Worm (Caenorhabditis elegans): ENCODE results near the gene col-84.
A peak's percentile ranks its signal among the peaks of the same experiment; 100 is the strongest.

Gene col-84

ce11 chrII:11889420-11890075, 21.2 kb downstream of the col-84 start:
- TF ChIP-seq zfh-2 (GFP tag; conservative IDR thresholded peaks at IDR 0.05) (peak; percentile 57), Y53F4B.3 (GFP tag; IDR thresholded peaks at IDR 0.05) (no peak), lin-26 (GFP tag; IDR thresholded peaks at IDR 0.05) (peak; percentile 65), dox-1 (GFP tag; IDR thresholded peaks at IDR 0.05) (no peak), ztf-25 (GFP tag; IDR thresholded peaks at IDR 0.05) (0 out of 2 replicates have a peak, but pooled peaks have one; percentile 37), hmg-1.2 (GFP tag; IDR thresholded peaks at IDR 0.05) (peak; percentile 51; the same call in 1 of the 2 replicates)

- TF ChIP-seq ztf-6 (GFP tag; IDR thresholded peaks at IDR 0.05) (no peak), ceh-27 (GFP tag; optimal IDR thresholded peaks at IDR 0.05) (no peak), aptf-3 (GFP tag; IDR thresholded peaks at IDR 0.05) (no peak), unc-130 (GFP tag; optimal IDR thresholded peaks at IDR 0.05) (no peak), rpc-1 (optimal IDR thresholded peaks at IDR 0.05) (no peak), rpc-1 (tag; optimal IDR thresholded peaks at IDR 0.05) (no peak), snpc-1.1 (tag; optimal IDR thresholded peaks at IDR 0.05; ENCODE audit: insufficient read depth) (no peak), ceh-58 (GFP tag; IDR thresholded peaks at IDR 0.05) (no peak), F39B2.1 (GFP tag; IDR thresholded peaks at IDR 0.05) (no peak), K11D2.4 (GFP tag; IDR thresholded peaks at IDR 0.05) (no peak), sptf-2 (GFP tag; optimal IDR thresholded peaks at IDR 0.05) (no peak), akir-1 (GFP tag; optimal IDR thresholded peaks at IDR 0.05) (no peak), unc-62 (GFP tag; optimal IDR thresholded peaks at IDR 0.05) (no peak), dpff-1 (tag; optimal IDR thresholded peaks at IDR 0.05) (no peak), fkh-3 (tag; optimal IDR thresholded peaks at IDR 0.05) (no peak), atf-7 (tag; optimal IDR thresholded peaks at IDR 0.05) (no peak), egrh-3 (GFP tag; IDR thresholded peaks at IDR 0.05) (no peak), hsf-1 (GFP tag; IDR thresholded peaks at IDR 0.05) (no peak)
These were observed 22.3 kb downstream of the col-84 start for ce11 chrII:11890596-11890995.

- TF ChIP-seq ccch-3 (GFP tag; optimal IDR thresholded peaks at IDR 0.05) (no peak), rec-8 (tag; optimal IDR thresholded peaks at IDR 0.05) (no peak), B0019.2 (GFP tag; conservative IDR thresholded peaks at IDR 0.05) (no peak), unc-62 (GFP tag; optimal IDR thresholded peaks at IDR 0.05) (no peak), T07F8.4 (tag; optimal IDR thresholded peaks at IDR 0.05) (no peak), dpl-1 (GFP tag; optimal IDR thresholded peaks at IDR 0.05) (no peak), madf-8 (GFP tag; conservative IDR thresholded peaks at IDR 0.05) (no peak), gei-17 (GFP tag; optimal IDR thresholded peaks at IDR 0.05) (no peak), lin-35 (GFP tag; optimal IDR thresholded peaks at IDR 0.05) (no peak), ztf-3 (GFP tag; optimal IDR thresholded peaks at IDR 0.05) (no peak), F39B2.1 (GFP tag; IDR thresholded peaks at IDR 0.05) (no peak)
These were observed 25.0 kb downstream of the col-84 start, which contains the start of gene ZK930.2 for ce11 chrII:11893323-11893722. Gene ZK930.2 (minus strand): TSS chrII:11893423.

ce11 chrII:11899761-11900160, 31.4 kb downstream of the col-84 start:
- TF ChIP-seq B0035.1 (tag; optimal IDR thresholded peaks at IDR 0.05) = no peak
- TF ChIP-seq ets-4 (GFP tag; optimal IDR thresholded peaks at IDR 0.05) = no peak
- TF ChIP-seq F37B4.10 (GFP tag; IDR thresholded peaks at IDR 0.05) = no peak
- no peak for TF ChIP-seq dpl-1 (GFP tag; optimal IDR thresholded peaks at IDR 0.05)
- no peak for TF ChIP-seq ekl-4 (GFP tag; IDR thresholded peaks at IDR 0.05)
- no peak for TF ChIP-seq akir-1 (GFP tag; optimal IDR thresholded peaks at IDR 0.05)
- TF ChIP-seq lag-1 (GFP tag; IDR thresholded peaks at IDR 0.05) = no peak
- TF ChIP-seq F55B11.4 (tag; optimal IDR thresholded peaks at IDR 0.05; ENCODE audit: borderline replicate concordance, insufficient read depth) = no peak
- no peak for TF ChIP-seq F23B12.7 (tag; optimal IDR thresholded peaks at IDR 0.05; ENCODE audit: insufficient read depth)
- no peak for TF ChIP-seq dpff-1 (tag; optimal IDR thresholded peaks at IDR 0.05)
- no peak for TF ChIP-seq nhr-120 (GFP tag; IDR thresholded peaks at IDR 0.05)
- TF ChIP-seq nfyb-1 (GFP tag; IDR thresholded peaks at IDR 0.05) = no peak
- no peak for TF ChIP-seq somi-1 (GFP tag; optimal IDR thresholded peaks at IDR 0.05)
- no peak for TF ChIP-seq lin-26 (GFP tag; IDR thresholded peaks at IDR 0.05)
- TF ChIP-seq pbrm-1 (GFP tag; IDR thresholded peaks at IDR 0.05) = no peak
- TF ChIP-seq Y95B8A.8 (GFP tag; IDR thresholded peaks at IDR 0.05) = no peak
